Fruit fly (Drosophila melanogaster) whole organism, embryonic: ENCODE results near the gene Vha68-3.

ENCODE experiments used
- ATbp ChIP-seq: fragments of 200-800 bp; sonication (Bioruptor generic); optimal IDR thresholded peaks from 2 replicates; lab custom pipeline; 2017; ENCODE audit warnings: missing biosample characterization, mild to moderate bottlenecking, missing genetic modification characterization, missing genetic modification reagents
- C15 ChIP-seq: fragments of 200-800 bp; sonication (Bioruptor generic); IDR thresholded peaks from 3 replicates; pipeline ENCODE4 v1.3.6; 2022; ENCODE audit warnings: missing biosample characterization, missing genetic modification characterization
- CG11247 ChIP-seq: fragments of 200-800 bp; sonication (Bioruptor generic); IDR thresholded peaks from 2 replicates; pipeline ENCODE4 v1.3.6; 2022; ENCODE audit warnings: missing biosample characterization, missing genetic modification characterization
- CG11695 ChIP-seq: fragments of 200-800 bp; sonication (Bioruptor generic); IDR thresholded peaks from 3 replicates; pipeline ENCODE4 v1.3.6; 2022; ENCODE audit warnings: missing biosample characterization, missing genetic modification characterization
- CG12219 ChIP-seq: fragments of 200-800 bp; sonication (Bioruptor generic); optimal IDR thresholded peaks from 3 replicates; lab custom pipeline; 2018; ENCODE audit warnings: missing biosample characterization, mild to moderate bottlenecking, missing genetic modification characterization
- CG12236 ChIP-seq: fragments of 200-800 bp; sonication (Bioruptor generic); optimal IDR thresholded peaks from 2 replicates; lab custom pipeline; 2016; ENCODE audit warnings: missing biosample characterization, missing genetic modification characterization
- CG12299 ChIP-seq: fragments of 200-800 bp; sonication (Bioruptor generic); optimal IDR thresholded peaks from 2 replicates; lab custom pipeline; 2018; ENCODE audit warnings: missing biosample characterization, mild to moderate bottlenecking, missing genetic modification characterization
- CG13123 ChIP-seq: fragments of 200-800 bp; sonication (Bioruptor generic); optimal IDR thresholded peaks from 2 replicates; lab custom pipeline; 2016; ENCODE audit warnings: missing biosample characterization, missing genetic modification characterization
- CG14710 ChIP-seq: fragments of 200-800 bp; sonication (Bioruptor generic); optimal IDR thresholded peaks from 3 replicates; lab custom pipeline; 2019; ENCODE audit warnings: missing biosample characterization, mild to moderate bottlenecking, missing genetic modification characterization, moderate library complexity
- CG14965 ChIP-seq: fragments of 200-800 bp; sonication (Bioruptor generic); optimal IDR thresholded peaks from 2 replicates; lab custom pipeline; 2016; ENCODE audit warnings: missing biosample characterization, missing genetic modification characterization, borderline replicate concordance
- CG15601 ChIP-seq: fragments of 200-800 bp; sonication (Bioruptor generic); optimal IDR thresholded peaks from 3 replicates; lab custom pipeline; 2019; ENCODE audit warnings: missing biosample characterization, mild to moderate bottlenecking, missing genetic modification characterization, moderate library complexity
- CG15696 ChIP-seq: fragments of 200-800 bp; sonication (Bioruptor generic); optimal IDR thresholded peaks from 2 replicates; lab custom pipeline; 2019; ENCODE audit warnings: missing biosample characterization, mild to moderate bottlenecking, missing genetic modification characterization, moderate library complexity
- CG1647 ChIP-seq: fragments of 200-800 bp; sonication (Bioruptor generic); optimal IDR thresholded peaks from 3 replicates; lab custom pipeline; 2016; ENCODE audit warnings: missing biosample characterization, missing genetic modification characterization
- CG17186 ChIP-seq: fragments of 200-800 bp; sonication (Bioruptor generic); optimal IDR thresholded peaks from 3 replicates; lab custom pipeline; 2017; ENCODE audit warnings: missing biosample characterization, missing genetic modification reagents, missing genetic modification characterization
- CG2712 ChIP-seq: fragments of 200-800 bp; optimal IDR thresholded peaks from 3 replicates; lab custom pipeline; 2019; ENCODE audit warnings: missing biosample characterization, mild to moderate bottlenecking, missing genetic modification characterization, moderate library complexity
- CG30403 ChIP-seq: fragments of 200-800 bp; sonication (Bioruptor generic); optimal IDR thresholded peaks from 3 replicates; lab custom pipeline; 2016; ENCODE audit warnings: missing biosample characterization, missing genetic modification characterization
- CG3281 ChIP-seq: fragments of 200-800 bp; sonication (Bioruptor generic); optimal IDR thresholded peaks from 3 replicates; lab custom pipeline; 2017; ENCODE audit warnings: missing biosample characterization, mild to moderate bottlenecking, missing genetic modification characterization
- CG6272 ChIP-seq: fragments of 200-800 bp; sonication (Bioruptor generic); IDR thresholded peaks from 2 replicates; pipeline ENCODE4 v1.3.6; 2022; ENCODE audit warnings: missing biosample characterization, missing genetic modification characterization
- CG6683 ChIP-seq: fragments of 200-800 bp; sonication (Bioruptor generic); optimal IDR thresholded peaks from 2 replicates; lab custom pipeline; 2017; ENCODE audit warnings: missing biosample characterization, mild to moderate bottlenecking, missing genetic modification characterization, missing genetic modification reagents
- CG7839 ChIP-seq: fragments of 200-800 bp; sonication (Bioruptor generic); optimal IDR thresholded peaks from 3 replicates; lab custom pipeline; 2018; ENCODE audit warnings: missing biosample characterization, mild to moderate bottlenecking, missing genetic modification characterization, moderate library complexity
- CG9797 ChIP-seq: fragments of 200-800 bp; sonication (Bioruptor generic); optimal IDR thresholded peaks from 3 replicates; lab custom pipeline; 2018; ENCODE audit warnings: missing biosample characterization, mild to moderate bottlenecking, missing genetic modification characterization
- Doc3 ChIP-seq: fragments of 200-800 bp; sonication (Bioruptor generic); IDR thresholded peaks from 3 replicates; pipeline ENCODE4 v1.3.6; 2022; ENCODE audit warnings: missing biosample characterization, missing genetic modification characterization; ENCODE audit not compliant: partially characterized antibody
- Ets65A ChIP-seq: fragments of 200-800 bp; sonication (Bioruptor generic); peaks from one replicate; lab custom pipeline; 2016; ENCODE audit warnings: missing biosample characterization, missing genetic modification characterization
- Gsc ChIP-seq: fragments of 200-800 bp; sonication (Bioruptor generic); IDR thresholded peaks from 2 replicates; pipeline ENCODE4 v1.3.6; 2022; ENCODE audit warnings: missing biosample characterization, missing genetic modification characterization
- H2.0 ChIP-seq: fragments of 200-800 bp; sonication (Bioruptor generic); IDR thresholded peaks from 2 replicates; pipeline ENCODE4 v1.3.6; 2022; ENCODE audit warnings: missing biosample characterization, missing genetic modification characterization
- HLH4C ChIP-seq: fragments of 200-800 bp; sonication (Bioruptor generic); IDR thresholded peaks from 3 replicates; pipeline ENCODE4 v1.3.6; 2022; ENCODE audit warnings: missing biosample characterization, missing genetic modification characterization; ENCODE audit not compliant: partially characterized antibody
- Lim3 ChIP-seq: fragments of 200-800 bp; sonication (Bioruptor generic); IDR thresholded peaks from 2 replicates; pipeline ENCODE4 v1.3.6; 2022; ENCODE audit warnings: missing biosample characterization, missing genetic modification characterization
- MTF-1 ChIP-seq: fragments of 200-800 bp; sonication (Bioruptor generic); optimal IDR thresholded peaks from 2 replicates; lab custom pipeline; 2018; ENCODE audit warnings: missing biosample characterization, mild to moderate bottlenecking, missing genetic modification characterization, borderline replicate concordance
- Max ChIP-seq: fragments of 200-800 bp; sonication (Bioruptor generic); optimal IDR thresholded peaks from 2 replicates; lab custom pipeline; 2016; ENCODE audit warnings: missing biosample characterization, mild to moderate bottlenecking, missing genetic modification characterization
- NC2α ChIP-seq: fragments of 200-800 bp; sonication (Bioruptor generic); optimal IDR thresholded peaks from 2 replicates; lab custom pipeline; 2016; ENCODE audit warnings: missing biosample characterization, missing genetic modification characterization
- Neu2 ChIP-seq: fragments of 200-800 bp; sonication (Bioruptor generic); optimal IDR thresholded peaks from 3 replicates; lab custom pipeline; 2016; ENCODE audit warnings: missing biosample characterization, missing genetic modification characterization, borderline replicate concordance
- Ptx1 ChIP-seq: fragments of 200-800 bp; sonication (Bioruptor generic); IDR thresholded peaks from 2 replicates; pipeline ENCODE4 v1.3.6; 2022; ENCODE audit warnings: missing biosample characterization, missing genetic modification characterization
- Sry-δ ChIP-seq: fragments of 200-800 bp; sonication (Bioruptor generic); optimal IDR thresholded peaks from 2 replicates; lab custom pipeline; 2016; ENCODE audit warnings: missing biosample characterization, missing genetic modification characterization
- Taf1 ChIP-seq: fragments of 200-800 bp; sonication (Bioruptor generic); IDR thresholded peaks from 2 replicates; pipeline ENCODE4 v1.3.6; 2022; ENCODE audit warnings: missing biosample characterization, missing genetic modification characterization
- Trl ChIP-seq, 3 experiments: fragments of >200 bp in 2 of 3; fragments of 200-800 bp in 1 of 3; sonication (Bioruptor generic) in 1 of 3; optimal IDR thresholded peaks; 2 replicates in 1 of 3; 3 replicates in 2 of 3; lab custom pipeline; 2016 to 2017; ENCODE audit warnings: missing biosample characterization in 1 of 3, missing genetic modification characterization in 1 of 3
- btn ChIP-seq: fragments of 200-800 bp; sonication (Bioruptor generic); optimal IDR thresholded peaks from 2 replicates; lab custom pipeline; 2016; ENCODE audit warnings: missing biosample characterization, missing genetic modification characterization
- crc ChIP-seq: fragments of 200-800 bp; sonication (Bioruptor generic); optimal IDR thresholded peaks from 2 replicates; lab custom pipeline; 2016; ENCODE audit warnings: missing biosample characterization, missing genetic modification characterization
- da ChIP-seq: fragments of 200-800 bp; sonication (Bioruptor generic); optimal IDR thresholded peaks from 2 replicates; lab custom pipeline; 2016; ENCODE audit warnings: missing biosample characterization, missing genetic modification characterization
- eyg ChIP-seq: fragments of 200-800 bp; sonication (Bioruptor generic); optimal IDR thresholded peaks from 3 replicates; lab custom pipeline; 2016; ENCODE audit warnings: missing biosample characterization, missing genetic modification characterization
- fd102C ChIP-seq: fragments of 200-800 bp; sonication (Bioruptor generic); optimal IDR thresholded peaks from 2 replicates; lab custom pipeline; 2018; ENCODE audit warnings: missing biosample characterization, mild to moderate bottlenecking, missing genetic modification characterization, moderate library complexity
- hkb ChIP-seq, 2 experiments: fragments of 200-800 bp in 1 of 2; fragments of >200 bp in 1 of 2; sonication (Bioruptor generic) in 1 of 2; IDR thresholded peaks in 1 of 2; optimal IDR thresholded peaks in 1 of 2; 2 replicates each; pipeline versions ENCODE4 v1.3.6 to Lab custom; 2017 to 2022; ENCODE audit warnings: missing biosample characterization in 1 of 2, missing genetic modification characterization in 1 of 2
- hth ChIP-seq: fragments of >200 bp; optimal IDR thresholded peaks from 2 replicates; lab custom pipeline; 2017; ENCODE audit warnings: inconsistent platforms
- ind ChIP-seq: fragments of 200-800 bp; sonication (Bioruptor generic); optimal IDR thresholded peaks from 3 replicates; lab custom pipeline; 2016; ENCODE audit warnings: missing biosample characterization, missing genetic modification characterization
- knrl ChIP-seq: fragments of 200-800 bp; sonication (Bioruptor generic); IDR thresholded peaks from 3 replicates; pipeline ENCODE4 v1.3.6; 2022; ENCODE audit warnings: missing biosample characterization, missing genetic modification characterization; ENCODE audit not compliant: partially characterized antibody
- mld ChIP-seq: fragments of 200-800 bp; sonication (Bioruptor generic); IDR thresholded peaks from 3 replicates; pipeline ENCODE4 v1.3.6; 2022; ENCODE audit warnings: missing biosample characterization, missing genetic modification characterization; ENCODE audit not compliant: partially characterized antibody
- nmo ChIP-seq: fragments of 200-800 bp; sonication (Bioruptor generic); optimal IDR thresholded peaks from 2 replicates; lab custom pipeline; 2018; ENCODE audit warnings: missing biosample characterization, mild to moderate bottlenecking, missing genetic modification characterization, moderate library complexity
- phol ChIP-seq: fragments of 200-800 bp; sonication (Bioruptor generic); optimal IDR thresholded peaks from 3 replicates; lab custom pipeline; 2018; ENCODE audit warnings: missing biosample characterization, mild to moderate bottlenecking, missing genetic modification characterization, moderate library complexity
- row ChIP-seq: fragments of 200-800 bp; sonication (Bioruptor generic); IDR thresholded peaks from 3 replicates; pipeline ENCODE4 v1.3.6; 2022; ENCODE audit warnings: missing biosample characterization, missing genetic modification characterization
- stc ChIP-seq: fragments of 200-800 bp; sonication (Bioruptor generic); IDR thresholded peaks from 2 replicates; pipeline ENCODE4 v1.3.6; 2022; ENCODE audit warnings: missing biosample characterization, missing genetic modification characterization
- vfl ChIP-seq: fragments of 200-800 bp; sonication (Bioruptor generic); optimal IDR thresholded peaks from 2 replicates; lab custom pipeline; 2016; ENCODE audit warnings: missing biosample characterization, missing genetic modification characterization

The Vha68-3 gene

DNA sequence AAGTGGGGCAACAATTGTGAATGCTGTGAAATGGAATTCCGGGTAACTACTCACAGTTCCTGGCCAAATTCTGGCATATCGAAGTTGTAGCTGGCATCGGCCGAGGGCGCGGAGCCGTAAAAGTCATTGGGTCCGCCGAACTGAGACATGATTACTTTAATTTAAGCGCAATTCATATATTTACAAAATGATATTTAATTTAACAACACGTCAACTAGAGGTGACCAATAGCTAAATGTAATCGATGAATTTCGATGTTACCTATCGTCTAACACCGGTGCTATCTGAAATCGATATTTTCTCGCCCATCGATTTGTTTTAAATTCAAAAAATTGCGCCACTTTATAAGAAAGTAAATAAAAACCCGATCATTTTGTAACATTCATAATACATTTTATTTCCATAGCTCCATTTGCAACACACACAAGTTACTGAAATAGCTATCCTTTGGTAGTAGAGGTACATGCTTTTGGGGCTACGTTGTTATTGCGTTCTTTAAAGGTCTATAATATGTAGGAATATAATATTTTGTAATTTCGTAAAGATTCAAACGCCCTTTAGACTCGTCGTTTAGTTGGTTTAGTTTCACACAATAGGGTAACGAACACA is 21.9 kb downstream of the Vha68-3 start, which contains the start of gene Yip1d1 (continued):
- no peak for TF ChIP-seq Trl (optimal IDR thresholded peaks at IDR 0.05; lab: Kevin White, UChicago)
- no peak for TF ChIP-seq Trl (GFP tag; optimal IDR thresholded peaks at IDR 0.05; lab: Kevin White, UChicago)
- TF ChIP-seq crc (GFP tag; lab: Kevin White, UChicago), result no peak
- TF ChIP-seq CG15601 (tag; lab: Kevin White, UChicago), result no peak
- no peak for TF ChIP-seq vfl
- peak; percentile 94 for TF ChIP-seq Doc3 (GFP tag; lab: Robert Waterston, UW)
- no peak for TF ChIP-seq CG13123 (GFP tag; lab: Kevin White, UChicago)
- no peak for TF ChIP-seq CG14965 (GFP tag; lab: Kevin White, UChicago)
- no peak for TF ChIP-seq Lim3 (GFP tag; lab: Robert Waterston, UW)
- no peak for TF ChIP-seq NC2α (GFP tag; lab: Kevin White, UChicago)
- TF ChIP-seq stc (GFP tag; lab: Robert Waterston, UW), result no peak
- peak; percentile 28 for TF ChIP-seq Max
- no peak for TF ChIP-seq Taf1
- TF ChIP-seq CG12219 (GFP tag; lab: Kevin White, UChicago), result no peak
- no peak for TF ChIP-seq CG1647 (GFP tag; lab: Kevin White, UChicago)
- TF ChIP-seq Sry-δ (GFP tag; lab: Kevin White, UChicago), result peak; percentile 89
- no peak for TF ChIP-seq C15 (GFP tag; lab: Robert Waterston, UW)
- TF ChIP-seq eyg (GFP tag; lab: Kevin White, UChicago), result no peak
- TF ChIP-seq phol (tag; lab: Kevin White, UChicago), result peak; percentile 13
- TF ChIP-seq CG11695, result no peak
- no peak for TF ChIP-seq Neu2 (GFP tag; lab: Kevin White, UChicago)
- TF ChIP-seq row, result no peak
- no peak for TF ChIP-seq Ptx1 (GFP tag; lab: Robert Waterston, UW)
- no peak for TF ChIP-seq CG12236 (GFP tag; lab: Kevin White, UChicago)
- no peak for TF ChIP-seq Gsc (GFP tag; lab: Robert Waterston, UW)
- no peak for TF ChIP-seq ind
- no peak for TF ChIP-seq btn (GFP tag; lab: Kevin White, UChicago)
- peak; percentile 88 for TF ChIP-seq knrl (GFP tag; lab: Robert Waterston, UW)
- TF ChIP-seq fd102C (GFP tag; lab: Kevin White, UChicago), result no peak
- no peak for TF ChIP-seq H2.0 (GFP tag; lab: Robert Waterston, UW)
- peak; percentile 2 for TF ChIP-seq CG9797 (GFP tag; lab: Kevin White, UChicago)
- peak; percentile 59 for TF ChIP-seq Ets65A (GFP tag; lab: Kevin White, UChicago)
- TF ChIP-seq CG3281 (GFP tag; lab: Kevin White, UChicago), result no peak
- peak; percentile 6 for TF ChIP-seq CG2712 (tag; lab: Kevin White, UChicago)
- TF ChIP-seq CG14710 (tag; lab: Kevin White, UChicago), result peak; percentile 32
- TF ChIP-seq nmo, result peak; percentile 5
- TF ChIP-seq CG6683 (GFP tag; lab: Kevin White, UChicago), result no peak
- TF ChIP-seq MTF-1 (GFP tag; lab: Kevin White, UChicago), result no peak
- no peak for TF ChIP-seq CG6272 (GFP tag; lab: Robert Waterston, UW)
- TF ChIP-seq hkb (optimal IDR thresholded peaks at IDR 0.05; lab: Kevin White, UChicago), result no peak
- TF ChIP-seq hkb (GFP tag; IDR thresholded peaks at IDR 0.05; lab: Robert Waterston, UW), result no peak
- no peak for TF ChIP-seq CG11247 (GFP tag; lab: Robert Waterston, UW)
- TF ChIP-seq da, result no peak
- no peak for TF ChIP-seq hth (lab: Kevin White, UChicago)
- TF ChIP-seq ATbp, result no peak
- no peak for TF ChIP-seq CG15696 (tag; lab: Kevin White, UChicago)
- no peak for TF ChIP-seq CG17186 (GFP tag; lab: Kevin White, UChicago)
- TF ChIP-seq CG7839 (tag; lab: Kevin White, UChicago), result no peak
- peak; percentile 98 for TF ChIP-seq HLH4C (GFP tag; lab: Robert Waterston, UW)
- no peak for TF ChIP-seq CG30403 (GFP tag; lab: Kevin White, UChicago)
- peak; percentile 89 for TF ChIP-seq mld (GFP tag; lab: Robert Waterston, UW)
- TF ChIP-seq CG12299 (tag; lab: Kevin White, UChicago), result no peak
